ENCODE assay signal across 1 fruit fly cellular context in the genomic region with DNA sequence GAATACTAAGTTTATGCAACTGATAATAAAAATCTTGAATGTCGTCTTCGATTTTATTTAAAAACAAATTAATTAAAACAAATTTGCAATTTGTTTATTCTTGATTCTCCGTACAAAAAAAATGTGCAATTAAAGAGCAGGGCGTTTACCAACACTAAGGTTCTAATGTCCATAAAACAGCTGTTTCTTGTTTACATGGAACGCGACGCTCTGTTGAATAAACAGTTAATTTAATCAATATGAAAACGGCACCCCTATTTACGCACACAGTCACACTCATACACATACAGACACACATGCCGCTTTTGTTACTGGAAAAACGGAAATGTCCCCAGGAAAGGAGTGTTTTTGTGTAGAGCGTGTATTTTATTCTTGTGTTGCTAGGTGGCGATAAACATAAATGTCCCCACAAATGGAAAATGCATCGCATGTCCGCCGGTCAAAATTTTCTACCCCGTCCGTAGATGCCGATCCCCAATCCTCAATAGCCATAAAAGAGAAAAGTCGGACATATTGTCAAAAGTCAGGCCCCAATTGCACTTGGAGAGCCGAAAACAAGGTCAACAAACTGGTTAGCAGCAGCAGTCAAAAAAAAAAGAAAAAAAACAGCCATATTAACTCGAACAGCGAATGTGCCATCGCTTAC.
TF ChIP-seq lines count a peak whose summit lies in the region.

No protein-coding gene starts in this region.

TF ChIP-seq in whole organism, embryonic, 481 proteins besides CTCF, POLR2A, EP300 and RAD21 (continued from another document and continues in another):
- TF ChIP-seq CG13424 (tag; optimal IDR thresholded peaks at IDR 0.05; lab: Kevin White, UChicago), result peak; percentile 72
- TF ChIP-seq Trl (optimal IDR thresholded peaks at IDR 0.05; lab: Kevin White, UChicago), result no peak
- TF ChIP-seq Trl (GFP tag; optimal IDR thresholded peaks at IDR 0.05; lab: Kevin White, UChicago), result peak; percentile 85
- TF ChIP-seq CG14710 (tag; optimal IDR thresholded peaks at IDR 0.05; lab: Kevin White, UChicago), result peak; percentile 79
- TF ChIP-seq jing (GFP tag; optimal IDR thresholded peaks at IDR 0.05; lab: Kevin White, UChicago), result no peak
- peak in 1 of 2 experiments; percentile 82 for TF ChIP-seq insv (GFP tag; optimal IDR thresholded peaks at IDR 0.05; lab: Kevin White, UChicago)
- peak; percentile 76 for TF ChIP-seq CG18619 (GFP tag; optimal IDR thresholded peaks at IDR 0.05; lab: Kevin White, UChicago)
- no peak for TF ChIP-seq CG5953 (GFP tag; IDR thresholded peaks at IDR 0.05; lab: Robert Waterston, UW)
- TF ChIP-seq nau (GFP tag; optimal IDR thresholded peaks at IDR 0.05; lab: Kevin White, UChicago), result peak; percentile 83
- peak; percentile 80 for TF ChIP-seq CG11398 (GFP tag; optimal IDR thresholded peaks at IDR 0.05; lab: Kevin White, UChicago)
- peak; percentile 86 for TF ChIP-seq ash1 (GFP tag; optimal IDR thresholded peaks at IDR 0.05; lab: Kevin White, UChicago)
- peak; percentile 79 for TF ChIP-seq CG8089 (GFP tag; optimal IDR thresholded peaks at IDR 0.05; lab: Kevin White, UChicago)
- peak; percentile 64 for TF ChIP-seq CG3163 (GFP tag; optimal IDR thresholded peaks at IDR 0.05; lab: Kevin White, UChicago)
- peak; percentile 28 for TF ChIP-seq pum (GFP tag; optimal IDR thresholded peaks at IDR 0.05; lab: Kevin White, UChicago)
- TF ChIP-seq Ptx1 (GFP tag; IDR thresholded peaks at IDR 0.05; lab: Robert Waterston, UW), result no peak
- no peak for TF ChIP-seq Hr39 (optimal IDR thresholded peaks at IDR 0.05; lab: Kevin White, UChicago)
- TF ChIP-seq CHES-1-like (GFP tag; optimal IDR thresholded peaks at IDR 0.05; lab: Kevin White, UChicago), result peak; percentile 74
- peak; percentile 51 for TF ChIP-seq Hand (GFP tag; optimal IDR thresholded peaks at IDR 0.05; lab: Kevin White, UChicago)
- TF ChIP-seq chn (GFP tag; optimal IDR thresholded peaks at IDR 0.05; lab: Kevin White, UChicago), result peak; percentile 52
- TF ChIP-seq CG8765 (GFP tag; IDR thresholded peaks at IDR 0.05; lab: Robert Waterston, UW), result no peak
- peak; percentile 86 for TF ChIP-seq CG34376 (GFP tag; optimal IDR thresholded peaks at IDR 0.05; lab: Kevin White, UChicago)
- TF ChIP-seq CG12299 (tag; optimal IDR thresholded peaks at IDR 0.05; lab: Kevin White, UChicago), result peak; percentile 90
- TF ChIP-seq slp2 (GFP tag; optimal IDR thresholded peaks at IDR 0.05; lab: Kevin White, UChicago), result peak; percentile 58
- TF ChIP-seq Bdp1 (GFP tag; optimal IDR thresholded peaks at IDR 0.05; lab: Kevin White, UChicago), result peak; percentile 65
- TF ChIP-seq scrt (GFP tag; optimal IDR thresholded peaks at IDR 0.05; lab: Kevin White, UChicago), result peak; percentile 90
- peak; percentile 83 for TF ChIP-seq eyg (GFP tag; optimal IDR thresholded peaks at IDR 0.05; lab: Kevin White, UChicago)
- TF ChIP-seq CG7963 (GFP tag; IDR thresholded peaks at IDR 0.05; lab: Robert Waterston, UW; ENCODE audit: partially characterized antibody), result no peak
- TF ChIP-seq CG8359 (GFP tag; optimal IDR thresholded peaks at IDR 0.05; lab: Kevin White, UChicago; ENCODE audit: borderline replicate concordance), result peak; percentile 65
- peak; percentile 91 for TF ChIP-seq CG3407 (GFP tag; optimal IDR thresholded peaks at IDR 0.05; lab: Kevin White, UChicago)
- TF ChIP-seq stwl (tag; optimal IDR thresholded peaks at IDR 0.05; lab: Kevin White, UChicago), result peak; percentile 86
- TF ChIP-seq CG3838 (GFP tag; optimal IDR thresholded peaks at IDR 0.05; lab: Kevin White, UChicago), result peak; percentile 64
- peak; percentile 58 for TF ChIP-seq CoRest (tag; optimal IDR thresholded peaks at IDR 0.05; lab: Kevin White, UChicago)
- peak; percentile 57 for TF ChIP-seq phol (tag; optimal IDR thresholded peaks at IDR 0.05; lab: Kevin White, UChicago)
- TF ChIP-seq Atf6 (GFP tag; IDR thresholded peaks at IDR 0.05; lab: Robert Waterston, UW), result no peak
- TF ChIP-seq toy (GFP tag; IDR thresholded peaks at IDR 0.05; lab: Robert Waterston, UW), result no peak
- TF ChIP-seq CG12219 (GFP tag; optimal IDR thresholded peaks at IDR 0.05; lab: Kevin White, UChicago), result peak; percentile 75
- TF ChIP-seq CG14965 (GFP tag; optimal IDR thresholded peaks at IDR 0.05; lab: Kevin White, UChicago; ENCODE audit: borderline replicate concordance), result peak; percentile 45
- peak; percentile 87 for TF ChIP-seq CG13123 (GFP tag; optimal IDR thresholded peaks at IDR 0.05; lab: Kevin White, UChicago)
- no peak for TF ChIP-seq eve (GFP tag; optimal IDR thresholded peaks at IDR 0.05; lab: Kevin White, UChicago)
- TF ChIP-seq Camta (GFP tag; optimal IDR thresholded peaks at IDR 0.05; lab: Kevin White, UChicago), result peak; percentile 79
- TF ChIP-seq CG8478 (optimal IDR thresholded peaks at IDR 0.05; lab: Kevin White, UChicago), result no peak
- TF ChIP-seq Myb (GFP tag; optimal IDR thresholded peaks at IDR 0.05; lab: Kevin White, UChicago), result peak; percentile 19
- TF ChIP-seq sim (GFP tag; IDR thresholded peaks at IDR 0.05; lab: Robert Waterston, UW), result no peak
- TF ChIP-seq knrl (GFP tag; IDR thresholded peaks at IDR 0.05; lab: Robert Waterston, UW; ENCODE audit: partially characterized antibody), result no peak
- no peak for TF ChIP-seq CG11695 (GFP tag; IDR thresholded peaks at IDR 0.05; lab: Robert Waterston, UW)
- TF ChIP-seq H15 (GFP tag; IDR thresholded peaks at IDR 0.05; lab: Robert Waterston, UW), result no peak
- TF ChIP-seq ase (GFP tag; IDR thresholded peaks at IDR 0.05; lab: Robert Waterston, UW), result no peak
- no peak for TF ChIP-seq CG2199 (GFP tag; IDR thresholded peaks at IDR 0.05; lab: Robert Waterston, UW)
- TF ChIP-seq Dip3 (GFP tag; optimal IDR thresholded peaks at IDR 0.05; lab: Kevin White, UChicago), result no peak
- peak; percentile 70 for TF ChIP-seq CG8290 (GFP tag; optimal IDR thresholded peaks at IDR 0.05; lab: Kevin White, UChicago)
- TF ChIP-seq CG8290 (tag; optimal IDR thresholded peaks at IDR 0.05; lab: Kevin White, UChicago), result peak; percentile 88 to 91
- TF ChIP-seq Sox100B (GFP tag; optimal IDR thresholded peaks at IDR 0.05; lab: Kevin White, UChicago), result peak; percentile 81
- TF ChIP-seq CG7786 (GFP tag; optimal IDR thresholded peaks at IDR 0.05; lab: Kevin White, UChicago), result peak; percentile 50
- TF ChIP-seq emc (GFP tag; optimal IDR thresholded peaks at IDR 0.05; lab: Kevin White, UChicago), result peak; percentile 37
- TF ChIP-seq CG2129 (GFP tag; IDR thresholded peaks at IDR 0.05; lab: Robert Waterston, UW; ENCODE audit: partially characterized antibody), result no peak
- TF ChIP-seq CG6175 (GFP tag; IDR thresholded peaks at IDR 0.05; lab: Robert Waterston, UW), result no peak
- peak; percentile 92 for TF ChIP-seq CG33213 (GFP tag; optimal IDR thresholded peaks at IDR 0.05; lab: Kevin White, UChicago)
- TF ChIP-seq CG32772 (GFP tag; IDR thresholded peaks at IDR 0.05; lab: Robert Waterston, UW), result no peak
- TF ChIP-seq so (GFP tag; IDR thresholded peaks at IDR 0.05; lab: Robert Waterston, UW), result no peak
- peak; percentile 46 for TF ChIP-seq Atf-2 (GFP tag; optimal IDR thresholded peaks at IDR 0.05; lab: Kevin White, UChicago)
- no peak for TF ChIP-seq CG43689 (GFP tag; IDR thresholded peaks at IDR 0.05; lab: Robert Waterston, UW)
- peak; percentile 78 for TF ChIP-seq gem (tag; optimal IDR thresholded peaks at IDR 0.05; lab: Kevin White, UChicago)
- peak; percentile 88 for TF ChIP-seq Vsx1 (GFP tag; optimal IDR thresholded peaks at IDR 0.05; lab: Kevin White, UChicago)
- no peak for TF ChIP-seq Drgx (GFP tag; IDR thresholded peaks at IDR 0.05; lab: Robert Waterston, UW)
- TF ChIP-seq ro (GFP tag; IDR thresholded peaks at IDR 0.05; lab: Robert Waterston, UW), result no peak
- TF ChIP-seq CG9797 (GFP tag; optimal IDR thresholded peaks at IDR 0.05; lab: Kevin White, UChicago), result peak; percentile 1
- TF ChIP-seq Eip74EF (GFP tag; optimal IDR thresholded peaks at IDR 0.05; lab: Kevin White, UChicago), result peak in 1 of 2 experiments; percentile 34
- TF ChIP-seq ewg (GFP tag; optimal IDR thresholded peaks at IDR 0.05; lab: Kevin White, UChicago), result peak; percentile 56
- TF ChIP-seq tap (tag; optimal IDR thresholded peaks at IDR 0.05; lab: Kevin White, UChicago), result peak; percentile 72
- TF ChIP-seq Oaz (GFP tag; IDR thresholded peaks at IDR 0.05; lab: Robert Waterston, UW), result no peak
- TF ChIP-seq Ets65A (GFP tag; lab: Kevin White, UChicago), result no peak
- peak; percentile 76 for TF ChIP-seq PHDP (tag; optimal IDR thresholded peaks at IDR 0.05; lab: Kevin White, UChicago)
- TF ChIP-seq Bteb2 (GFP tag; optimal IDR thresholded peaks at IDR 0.05; lab: Kevin White, UChicago), result peak; percentile 54
- TF ChIP-seq sna (GFP tag; IDR thresholded peaks at IDR 0.05; lab: Robert Waterston, UW; ENCODE audit: partially characterized antibody), result no peak
- no peak for TF ChIP-seq gce (GFP tag; IDR thresholded peaks at IDR 0.05; lab: Robert Waterston, UW)
- TF ChIP-seq kay (GFP tag; optimal IDR thresholded peaks at IDR 0.05; lab: Kevin White, UChicago), result peak; percentile 63
- TF ChIP-seq CG7839 (tag; optimal IDR thresholded peaks at IDR 0.05; lab: Kevin White, UChicago), result peak; percentile 57
- TF ChIP-seq hb (GFP tag; IDR thresholded peaks at IDR 0.05; lab: Robert Waterston, UW; ENCODE audit: partially characterized antibody), result no peak
- peak; percentile 68 for TF ChIP-seq ERR (GFP tag; optimal IDR thresholded peaks at IDR 0.05; lab: Kevin White, UChicago)
- TF ChIP-seq nerfin-2 (GFP tag; IDR thresholded peaks at IDR 0.05; lab: Robert Waterston, UW; ENCODE audit: partially characterized antibody), result no peak
- peak; percentile 22 for TF ChIP-seq CG4282 (GFP tag; optimal IDR thresholded peaks at IDR 0.05; lab: Kevin White, UChicago)
- TF ChIP-seq Sin3A (optimal IDR thresholded peaks at IDR 0.05; lab: Kevin White, UChicago), result no peak
- TF ChIP-seq fd3F (GFP tag; optimal IDR thresholded peaks at IDR 0.05; lab: Kevin White, UChicago), result peak; percentile 71
- TF ChIP-seq lilli (GFP tag; optimal IDR thresholded peaks at IDR 0.05; lab: Kevin White, UChicago), result peak; percentile 55
- TF ChIP-seq CG17385 (GFP tag; optimal IDR thresholded peaks at IDR 0.05; lab: Kevin White, UChicago), result peak; percentile 71
- TF ChIP-seq CG15479 (GFP tag; optimal IDR thresholded peaks at IDR 0.05; lab: Kevin White, UChicago), result peak; percentile 66
- peak; percentile 84 for TF ChIP-seq CG13296 (GFP tag; optimal IDR thresholded peaks at IDR 0.05; lab: Kevin White, UChicago)
- peak; percentile 38 for TF ChIP-seq Chrac-16 (GFP tag; optimal IDR thresholded peaks at IDR 0.05; lab: Kevin White, UChicago)
- peak; percentile 64 for TF ChIP-seq Mad (GFP tag; optimal IDR thresholded peaks at IDR 0.05; lab: Kevin White, UChicago)
- peak; percentile 63 for TF ChIP-seq kah (GFP tag; optimal IDR thresholded peaks at IDR 0.05; lab: Kevin White, UChicago)
- TF ChIP-seq CG9932 (GFP tag; IDR thresholded peaks at IDR 0.05; lab: Robert Waterston, UW), result no peak
- no peak for TF ChIP-seq Adf1 (GFP tag; IDR thresholded peaks at IDR 0.05; lab: Robert Waterston, UW)
- peak; percentile 81 for TF ChIP-seq CG1603 (tag; optimal IDR thresholded peaks at IDR 0.05; lab: Kevin White, UChicago)
- no peak for TF ChIP-seq seq (GFP tag; IDR thresholded peaks at IDR 0.05; lab: Robert Waterston, UW)
- peak; percentile 81 for TF ChIP-seq Hey (tag; optimal IDR thresholded peaks at IDR 0.05; lab: Kevin White, UChicago)
- no peak for TF ChIP-seq Abd-B (GFP tag; optimal IDR thresholded peaks at IDR 0.05; lab: Kevin White, UChicago)
- peak; percentile 77 for TF ChIP-seq CG15514 (GFP tag; optimal IDR thresholded peaks at IDR 0.05; lab: Kevin White, UChicago)
- TF ChIP-seq CG15601 (tag; optimal IDR thresholded peaks at IDR 0.05; lab: Kevin White, UChicago), result peak; percentile 87
- TF ChIP-seq CG14667 (GFP tag; IDR thresholded peaks at IDR 0.05; lab: Robert Waterston, UW), result no peak
- no peak for TF ChIP-seq pan (optimal IDR thresholded peaks at IDR 0.05; lab: Kevin White, UChicago)
- TF ChIP-seq pan (GFP tag; optimal IDR thresholded peaks at IDR 0.05 in 1 of 2, IDR thresholded peaks at IDR 0.05 in 1 of 2), result no peak
- TF ChIP-seq vvl (GFP tag; IDR thresholded peaks at IDR 0.05; lab: Robert Waterston, UW), result no peak
- TF ChIP-seq ssp (GFP tag; IDR thresholded peaks at IDR 0.05; lab: Robert Waterston, UW), result no peak
- no peak for TF ChIP-seq dimm (GFP tag; IDR thresholded peaks at IDR 0.05; lab: Robert Waterston, UW)
- peak; percentile 56; the same call in 1 of the 3 replicates for TF ChIP-seq CG11093 (GFP tag; IDR thresholded peaks at IDR 0.05; lab: Robert Waterston, UW)
- peak; percentile 39 for TF ChIP-seq Fer2 (tag; optimal IDR thresholded peaks at IDR 0.05; lab: Kevin White, UChicago)
- peak; percentile 69 for TF ChIP-seq CG30020 (tag; optimal IDR thresholded peaks at IDR 0.05; lab: Kevin White, UChicago)
- TF ChIP-seq esg (GFP tag; conservative IDR thresholded peaks at IDR 0.05; lab: Robert Waterston, UW), result no peak
- peak; percentile 73 for TF ChIP-seq CG11723 (GFP tag; optimal IDR thresholded peaks at IDR 0.05; lab: Kevin White, UChicago)
- TF ChIP-seq Doc3 (GFP tag; IDR thresholded peaks at IDR 0.05; lab: Robert Waterston, UW; ENCODE audit: partially characterized antibody), result no peak
- TF ChIP-seq CG5245 (GFP tag; optimal IDR thresholded peaks at IDR 0.05; lab: Kevin White, UChicago), result peak; percentile 72
- TF ChIP-seq CG7357 (GFP tag; IDR thresholded peaks at IDR 0.05; lab: Robert Waterston, UW), result no peak
- peak; percentile 78 for TF ChIP-seq CG7271 (tag; optimal IDR thresholded peaks at IDR 0.05; lab: Kevin White, UChicago)
- peak; percentile 93 for TF ChIP-seq ATbp (GFP tag; optimal IDR thresholded peaks at IDR 0.05; lab: Kevin White, UChicago)
- peak; percentile 83 for TF ChIP-seq fd102C (GFP tag; optimal IDR thresholded peaks at IDR 0.05; lab: Kevin White, UChicago)
- TF ChIP-seq hbn (GFP tag; IDR thresholded peaks at IDR 0.05; lab: Robert Waterston, UW; ENCODE audit: partially characterized antibody), result no peak
- no peak for TF ChIP-seq prd (optimal IDR thresholded peaks at IDR 0.05; lab: Kevin White, UChicago)
- TF ChIP-seq prd (GFP tag; IDR thresholded peaks at IDR 0.05; lab: Robert Waterston, UW), result no peak
- peak; percentile 68 for TF ChIP-seq Lhr (GFP tag; optimal IDR thresholded peaks at IDR 0.05; lab: Kevin White, UChicago)
- peak; percentile 85 for TF ChIP-seq CG18599 (GFP tag; optimal IDR thresholded peaks at IDR 0.05; lab: Kevin White, UChicago)
- peak; percentile 83 for TF ChIP-seq odd (GFP tag; optimal IDR thresholded peaks at IDR 0.05; lab: Kevin White, UChicago)
- TF ChIP-seq CG30431 (GFP tag; optimal IDR thresholded peaks at IDR 0.05; lab: Kevin White, UChicago), result no peak
- no peak for TF ChIP-seq bbx (GFP tag; IDR thresholded peaks at IDR 0.05; lab: Robert Waterston, UW; ENCODE audit: partially characterized antibody)
- peak; percentile 60 for TF ChIP-seq CG5180 (GFP tag; optimal IDR thresholded peaks at IDR 0.05; lab: Kevin White, UChicago)
- TF ChIP-seq CG10565 (GFP tag; optimal IDR thresholded peaks at IDR 0.05; lab: Kevin White, UChicago), result no peak
